Worm (Caenorhabditis elegans) whole organism, early embryonic: ENCODE data around the gene tat-6.
A peak's percentile ranks its signal among the peaks of the same experiment; 100 is the strongest.

Experiments
- B0310.2 ChIP-seq: sonication (generic microtip); optimal IDR thresholded peaks from 2 replicates; lab custom pipeline; 2016; ENCODE audit warnings: mild to moderate bottlenecking, missing genetic modification characterization, missing compliant biosample characterization
- F13C5.2 ChIP-seq: sonication (generic microtip); optimal IDR thresholded peaks from 2 replicates; lab custom pipeline; 2017; ENCODE audit warnings: mild to moderate bottlenecking, missing genetic modification characterization, inconsistent platforms, missing compliant biosample characterization
- aly-1 ChIP-seq: sonication (generic microtip); optimal IDR thresholded peaks from 2 replicates; lab custom pipeline; 2016; ENCODE audit warnings: missing genetic modification characterization, missing compliant biosample characterization
- ama-1 ChIP-seq: fragments of 150-350 bp; optimal IDR thresholded peaks from 2 replicates; lab custom pipeline; 2014
- ceh-36 ChIP-seq: sonication (generic microtip); optimal IDR thresholded peaks from 2 replicates; lab custom pipeline; 2016; ENCODE audit warnings: missing genetic modification characterization, inconsistent platforms, missing compliant biosample characterization
- ets-7 ChIP-seq: sonication (generic microtip); optimal IDR thresholded peaks from 2 replicates; lab custom pipeline; 2016; ENCODE audit warnings: missing genotype, missing genetic modification characterization, missing compliant biosample characterization
- flt-1 ChIP-seq: fragments of 200-800 bp; sonication (Bioruptor generic); IDR thresholded peaks from 2 replicates; pipeline ENCODE4 v1.3.6; 2022; ENCODE audit warnings: missing genetic modification characterization, missing compliant biosample characterization
- hmbx-1 ChIP-seq: sonication (generic microtip); optimal IDR thresholded peaks from 2 replicates; lab custom pipeline; 2016; ENCODE audit warnings: mild to moderate bottlenecking, missing genetic modification characterization, missing compliant biosample characterization
- hmg-4 ChIP-seq: fragments of 200-800 bp; sonication (Bioruptor generic); optimal IDR thresholded peaks from 2 replicates; lab custom pipeline; 2018; ENCODE audit warnings: mild to moderate bottlenecking, missing genetic modification characterization, missing compliant biosample characterization
- pes-1 ChIP-seq: fragments of 200-800 bp; sonication (Bioruptor generic); IDR thresholded peaks from 2 replicates; pipeline ENCODE4 v1.3.6; 2022; ENCODE audit warnings: missing genetic modification reagents, missing genetic modification characterization, missing compliant biosample characterization
- scrt-1 ChIP-seq: fragments of 200-800 bp; sonication (Bioruptor generic); IDR thresholded peaks from 2 replicates; pipeline ENCODE4 v1.3.6; 2022; ENCODE audit warnings: missing genetic modification characterization, missing compliant biosample characterization
- sea-1 ChIP-seq: fragments of 200-800 bp; sonication (Bioruptor generic); conservative IDR thresholded peaks from 2 replicates; pipeline ENCODE4 v1.3.6; 2022; ENCODE audit warnings: missing genetic modification characterization, missing compliant biosample characterization
- tbx-11 ChIP-seq: fragments of 200-800 bp; sonication (Bioruptor generic); IDR thresholded peaks from 2 replicates; pipeline ENCODE4 v1.3.6; 2022; ENCODE audit warnings: missing genetic modification characterization, missing compliant biosample characterization
- tra-4 ChIP-seq: sonication (generic microtip); optimal IDR thresholded peaks from 2 replicates; lab custom pipeline; 2017; ENCODE audit warnings: missing genetic modification characterization, missing compliant biosample characterization

ce11 chrV:3132116-3132515 is 3.2 kb downstream of the tat-6 start:
- no peak for TF ChIP-seq B0310.2 (tag; lab: Kevin White, UChicago)
- 0 out of 2 replicates have a peak, but pooled peaks have one; percentile 30 for TF ChIP-seq pes-1 (GFP tag; lab: Robert Waterston, UW)
- no peak for TF ChIP-seq ama-1 (lab: Kevin White, UChicago)
- no peak for TF ChIP-seq flt-1
- no peak for TF ChIP-seq tbx-11
- no peak for TF ChIP-seq scrt-1 (GFP tag; lab: Robert Waterston, UW)
- TF ChIP-seq ets-7 (tag; lab: Kevin White, UChicago): no peak
- TF ChIP-seq tra-4 (tag; lab: Kevin White, UChicago): no peak
- TF ChIP-seq sea-1: no peak
- TF ChIP-seq hmbx-1 (tag; lab: Kevin White, UChicago): no peak
- TF ChIP-seq ceh-36: no peak
- TF ChIP-seq aly-1 (tag; lab: Kevin White, UChicago): no peak
- no peak for TF ChIP-seq F13C5.2
- TF ChIP-seq hmg-4 (GFP tag; lab: Kevin White, UChicago): no peak
